Fruit fly (Drosophila melanogaster) S2 (cell line): ENCODE measurements around the gene VGlut.

Experiments
- CG8478 ChIP-seq: fragments of >200 bp; optimal IDR thresholded peaks from 2 replicates; lab custom pipeline; 2018
- CTCF ChIP-seq, 2 experiments: fragments of >200 bp; optimal IDR thresholded peaks; 2 replicates each; lab custom pipeline; 2018

dm6 chr2L:2436258-2436657 lies 36.2 kb downstream of the VGlut start:
- TF ChIP-seq CTCF (optimal IDR thresholded peaks at IDR 0.05; lab: Kevin White, UChicago) (no peak), CG8478 (lab: Kevin White, UChicago) (no peak)
